Worm (Caenorhabditis elegans) whole organism, L3 larva: ENCODE measurements around the gene F35F11.2.

ENCODE experiments used
- R02D3.7 ChIP-seq: fragments of 150-350 bp; optimal IDR thresholded peaks from 2 replicates; lab custom pipeline; 2014; ENCODE audit warnings: missing biosample characterization, missing genetic modification characterization
- aly-2 ChIP-seq: fragments of 150-350 bp; optimal IDR thresholded peaks from 2 replicates; lab custom pipeline; 2014; ENCODE audit warnings: missing biosample characterization, missing genetic modification characterization
- ceh-16 ChIP-seq: sonication (generic microtip); optimal IDR thresholded peaks from 2 replicates; lab custom pipeline; 2017; ENCODE audit warnings: missing biosample characterization, missing genetic modification characterization
- ceh-28 ChIP-seq: fragments of 150-350 bp; optimal IDR thresholded peaks from 2 replicates; lab custom pipeline; 2014; ENCODE audit warnings: missing biosample characterization, missing genetic modification reagents, missing genetic modification characterization
- ceh-82 ChIP-seq: fragments of 150-350 bp; optimal IDR thresholded peaks from 2 replicates; lab custom pipeline; 2014; ENCODE audit warnings: missing biosample characterization, missing genetic modification characterization
- ceh-9 ChIP-seq: sonication (generic microtip); optimal IDR thresholded peaks from 2 replicates; lab custom pipeline; 2018; ENCODE audit warnings: missing biosample characterization, missing genetic modification characterization
- egl-27 ChIP-seq: sonication (generic microtip); optimal IDR thresholded peaks from 4 replicates; lab custom pipeline; 2017; ENCODE audit warnings: missing biosample characterization, missing genetic modification reagents, missing genetic modification characterization
- elt-1 ChIP-seq: fragments of 150-350 bp; optimal IDR thresholded peaks from 2 replicates; lab custom pipeline; 2014; ENCODE audit warnings: missing biosample characterization, missing genetic modification characterization
- elt-2 ChIP-seq: sonication (generic microtip); optimal IDR thresholded peaks from 2 replicates; lab custom pipeline; 2016; ENCODE audit warnings: missing genetic modification reagents, mild to moderate bottlenecking, missing genetic modification characterization, missing compliant biosample characterization
- elt-3 ChIP-seq, 3 experiments: fragments of 150-350 bp in 1 of 3; sonication (generic microtip) in 2 of 3; optimal IDR thresholded peaks; 2 replicates in 2 of 3; 4 replicates in 1 of 3; lab custom pipeline; 2014 to 2017; ENCODE audit warnings: missing biosample characterization in 3 of 3, missing genetic modification characterization in 3 of 3
- eor-1 ChIP-seq, 2 experiments: fragments of 150-350 bp; optimal IDR thresholded peaks; 2 replicates each; lab custom pipeline; 2014 to 2018; ENCODE audit warnings: missing biosample characterization in 2 of 2, missing genetic modification characterization in 2 of 2
- fos-1 ChIP-seq: fragments of 150-350 bp; optimal IDR thresholded peaks from 2 replicates; lab custom pipeline; 2014; ENCODE audit warnings: missing biosample characterization, missing genetic modification characterization
- hmg-11 ChIP-seq: sonication (generic microtip); optimal IDR thresholded peaks from 2 replicates; lab custom pipeline; 2016; ENCODE audit warnings: missing genetic modification characterization, missing compliant biosample characterization
- jun-1 ChIP-seq: fragments of 150-350 bp; optimal IDR thresholded peaks from 2 replicates; lab custom pipeline; 2014; ENCODE audit warnings: missing biosample characterization, missing genetic modification reagents, missing genetic modification characterization
- lin-15B ChIP-seq: fragments of 150-350 bp; optimal IDR thresholded peaks from 2 replicates; lab custom pipeline; 2014; ENCODE audit warnings: missing biosample characterization, missing genetic modification characterization
- lin-39 ChIP-seq: fragments of 150-350 bp; optimal IDR thresholded peaks from 2 replicates; lab custom pipeline; 2018; ENCODE audit warnings: missing biosample characterization, missing genetic modification reagents, missing genetic modification characterization
- lsy-12 ChIP-seq: sonication (generic microtip); optimal IDR thresholded peaks from 2 replicates; lab custom pipeline; 2016; ENCODE audit warnings: mild to moderate bottlenecking, missing genetic modification characterization, missing compliant biosample characterization
- mdl-1 ChIP-seq: fragments of 150-350 bp; optimal IDR thresholded peaks from 2 replicates; lab custom pipeline; 2014; ENCODE audit warnings: missing biosample characterization, missing genetic modification characterization
- mml-1 ChIP-seq: fragments of 150-350 bp; sonication (generic microtip); optimal IDR thresholded peaks from 3 replicates; lab custom pipeline; 2014; ENCODE audit warnings: missing biosample characterization, missing genetic modification characterization
- nhr-23 ChIP-seq: fragments of 150-350 bp; optimal IDR thresholded peaks from 2 replicates; lab custom pipeline; 2014; ENCODE audit warnings: missing biosample characterization, missing genetic modification reagents, missing genetic modification characterization
- nhr-237 ChIP-seq: fragments of 150-350 bp; optimal IDR thresholded peaks from 2 replicates; lab custom pipeline; 2014; ENCODE audit warnings: missing biosample characterization, missing genetic modification characterization
- nhr-25 ChIP-seq: sonication (generic microtip); optimal IDR thresholded peaks from 2 replicates; lab custom pipeline; 2017; ENCODE audit warnings: missing biosample characterization, missing genetic modification characterization
- nhr-28 ChIP-seq: fragments of 150-350 bp; optimal IDR thresholded peaks from 2 replicates; lab custom pipeline; 2014; ENCODE audit warnings: missing biosample characterization, missing genetic modification characterization
- nhr-43 ChIP-seq: sonication (generic microtip); optimal IDR thresholded peaks from 2 replicates; lab custom pipeline; 2016; ENCODE audit warnings: mild to moderate bottlenecking, missing genetic modification characterization, missing compliant biosample characterization; ENCODE audit not compliant: poor library complexity, severe bottlenecking
- nhr-76 ChIP-seq: fragments of 150-350 bp; sonication (generic microtip); optimal IDR thresholded peaks from 5 replicates; lab custom pipeline; 2014; ENCODE audit warnings: missing biosample characterization, missing genetic modification characterization
- pha-4 ChIP-seq: fragments of 150-350 bp; optimal IDR thresholded peaks from 2 replicates; lab custom pipeline; 2014; ENCODE audit warnings: missing biosample characterization, missing genetic modification reagents, missing genetic modification characterization
- pqm-1 ChIP-seq: fragments of 150-350 bp; optimal IDR thresholded peaks from 2 replicates; lab custom pipeline; 2017; ENCODE audit warnings: missing biosample characterization, missing genetic modification characterization, inconsistent platforms
- sea-2 ChIP-seq: fragments of 150-350 bp; sonication (generic microtip); optimal IDR thresholded peaks from 4 replicates; lab custom pipeline; 2014; ENCODE audit warnings: missing biosample characterization, missing genetic modification reagents, missing genetic modification characterization
- skn-1 ChIP-seq: fragments of 150-350 bp; optimal IDR thresholded peaks from 2 replicates; lab custom pipeline; 2014; ENCODE audit warnings: missing biosample characterization, missing genetic modification characterization
- snpc-4 ChIP-seq: fragments of 150-350 bp; optimal IDR thresholded peaks from 2 replicates; lab custom pipeline; 2014; ENCODE audit warnings: missing biosample characterization, missing genetic modification characterization
- tbx-2 ChIP-seq: sonication (generic microtip); optimal IDR thresholded peaks from 2 replicates; lab custom pipeline; 2016; ENCODE audit warnings: mild to moderate bottlenecking, missing genetic modification characterization, missing compliant biosample characterization
- unc-39 ChIP-seq: sonication (generic microtip); optimal IDR thresholded peaks from 4 replicates; lab custom pipeline; 2017; ENCODE audit warnings: missing biosample characterization, missing genetic modification characterization
- unc-62 ChIP-seq: fragments of 150-350 bp; sonication (generic microtip); optimal IDR thresholded peaks from 4 replicates; lab custom pipeline; 2014; ENCODE audit warnings: missing biosample characterization, missing genetic modification reagents, missing genetic modification characterization

F35F11.2 gene

DNA sequence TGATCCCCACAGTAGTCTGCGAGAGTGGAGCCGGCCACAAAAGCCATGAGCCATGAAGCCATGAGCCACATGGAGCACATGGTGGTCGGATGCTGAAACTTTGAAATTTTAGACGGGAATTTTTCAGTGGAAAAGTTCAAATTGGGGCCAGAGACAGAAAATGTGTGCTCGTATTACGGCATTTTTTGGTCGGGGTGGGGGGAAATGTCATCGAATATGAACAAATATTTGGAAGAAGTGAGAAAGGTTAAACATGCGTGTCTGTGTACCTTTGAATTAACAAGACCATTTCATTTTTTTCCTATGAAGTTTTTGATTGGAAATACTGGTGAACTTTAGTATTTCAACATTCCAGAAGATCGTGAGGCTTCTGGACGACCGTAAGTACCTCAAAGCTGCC is 11.5 kb downstream of the F35F11.2 start, which contains the start of gene wrt-5:
Gene wrt-5 (minus strand): TSS at position 101 of the 400 bp plus-strand sequence.
- TF ChIP-seq elt-3 (tag; optimal IDR thresholded peaks at IDR 0.05; lab: Kevin White, UChicago): no peak
- peak; percentile 7 for TF ChIP-seq pha-4 (tag; lab: Kevin White, UChicago)
- TF ChIP-seq aly-2: no peak

DNA sequence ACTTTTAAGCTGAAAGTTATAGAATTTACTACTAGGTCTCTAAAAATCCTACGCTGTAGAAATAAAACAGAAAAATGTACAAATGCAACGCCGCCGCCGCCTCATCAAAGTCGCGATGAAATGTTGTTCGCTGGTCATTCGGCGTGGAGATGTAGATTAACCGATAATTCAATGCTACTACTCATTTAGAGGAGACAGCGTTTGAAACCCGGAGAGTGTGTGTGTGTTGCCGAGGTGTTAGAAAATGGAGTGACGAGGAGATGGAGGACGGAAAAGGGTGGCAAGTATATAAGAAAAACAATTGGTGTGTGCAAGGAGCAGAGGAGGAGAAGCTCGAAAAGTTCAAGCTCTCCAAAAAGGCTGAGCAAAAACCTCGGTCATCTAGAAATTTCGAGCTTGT is 12.2 kb downstream of the F35F11.2 start:
- TF ChIP-seq sea-2: no peak
- no peak for TF ChIP-seq nhr-28 (tag; lab: Kevin White, UChicago)
- TF ChIP-seq nhr-237 (tag; lab: Kevin White, UChicago): no peak
- TF ChIP-seq pha-4 (tag; lab: Kevin White, UChicago): no peak
- no peak for TF ChIP-seq elt-1 (tag; lab: Kevin White, UChicago)
- TF ChIP-seq nhr-23 (tag; lab: Kevin White, UChicago): no peak
- TF ChIP-seq hmg-11 (tag; lab: Kevin White, UChicago): no peak
- TF ChIP-seq jun-1 (tag; lab: Kevin White, UChicago): no peak
- TF ChIP-seq mdl-1: no peak
- no peak for TF ChIP-seq pqm-1 (tag; lab: Kevin White, UChicago)
- TF ChIP-seq lin-15B (tag; lab: Kevin White, UChicago): no peak
- TF ChIP-seq unc-39 (tag; lab: Kevin White, UChicago): no peak
- TF ChIP-seq nhr-43: no peak
- no peak for TF ChIP-seq ceh-9 (tag; lab: Kevin White, UChicago)

DNA sequence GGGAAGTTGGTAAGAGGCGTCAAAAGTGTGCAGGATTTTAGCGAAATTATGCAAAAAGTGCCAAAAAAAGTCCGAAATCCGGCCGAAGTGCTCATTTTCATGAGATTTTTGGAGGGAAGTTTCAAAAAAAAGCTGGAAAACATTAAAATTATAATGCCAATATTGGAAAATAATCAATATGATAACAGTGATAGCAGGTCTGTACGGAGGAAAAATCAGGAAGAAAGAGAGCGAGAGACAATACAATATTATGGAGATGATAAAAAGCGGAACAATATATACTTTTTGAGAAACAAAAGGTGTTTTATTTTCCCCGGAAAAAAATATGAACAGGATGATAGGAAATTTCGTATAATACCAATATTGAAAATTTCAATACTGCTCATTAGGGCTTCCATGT is 13.3 kb downstream of the F35F11.2 start:
- TF ChIP-seq fos-1 (no peak), elt-2 (tag; lab: Kevin White, UChicago) (peak; percentile 51), sea-2 (no peak), ceh-28 (tag; lab: Kevin White, UChicago) (no peak), unc-62 (GFP tag; lab: Kevin White, UChicago) (no peak)

DNA sequence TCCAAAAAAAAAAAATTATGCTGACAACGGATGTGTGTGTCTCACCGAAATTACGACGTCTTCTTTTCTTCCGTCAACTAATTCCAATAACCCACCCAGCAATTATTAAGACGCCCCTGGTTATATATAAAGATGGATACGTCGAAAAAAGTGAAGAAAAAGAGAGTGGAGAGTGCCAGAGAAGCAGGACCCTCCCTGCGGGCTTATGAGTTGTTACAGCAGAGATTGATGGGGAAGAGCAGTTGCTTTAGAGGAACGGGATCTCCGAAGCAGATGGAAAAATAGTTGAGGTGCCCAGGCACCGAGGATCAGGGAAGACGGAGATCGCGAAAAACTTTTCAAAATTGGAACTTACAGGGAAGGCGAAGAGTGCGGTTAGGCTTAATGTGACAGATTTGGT is 15.2 kb downstream of the F35F11.2 start:
- TF ChIP-seq ceh-9 (tag; lab: Kevin White, UChicago) (no peak), eor-1 (tag; optimal IDR thresholded peaks at IDR 0.05; lab: Kevin White, UChicago) (no peak), lsy-12 (tag; lab: Kevin White, UChicago) (no peak), jun-1 (tag; lab: Kevin White, UChicago) (no peak), hmg-11 (tag; lab: Kevin White, UChicago) (no peak), nhr-43 (no peak), snpc-4 (tag; lab: Kevin White, UChicago) (no peak), ceh-28 (tag; lab: Kevin White, UChicago) (no peak), nhr-76 (tag; lab: Kevin White, UChicago) (no peak), skn-1 (tag; lab: Kevin White, UChicago) (no peak), ceh-82 (no peak), nhr-23 (tag; lab: Kevin White, UChicago) (no peak), nhr-25 (no peak), ceh-16 (tag; lab: Kevin White, UChicago) (no peak), nhr-237 (tag; lab: Kevin White, UChicago) (no peak), R02D3.7 (tag; lab: Kevin White, UChicago) (no peak), lin-15B (tag; lab: Kevin White, UChicago) (no peak)
- TF ChIP-seq, all 47 proteins: peak for 0

DNA sequence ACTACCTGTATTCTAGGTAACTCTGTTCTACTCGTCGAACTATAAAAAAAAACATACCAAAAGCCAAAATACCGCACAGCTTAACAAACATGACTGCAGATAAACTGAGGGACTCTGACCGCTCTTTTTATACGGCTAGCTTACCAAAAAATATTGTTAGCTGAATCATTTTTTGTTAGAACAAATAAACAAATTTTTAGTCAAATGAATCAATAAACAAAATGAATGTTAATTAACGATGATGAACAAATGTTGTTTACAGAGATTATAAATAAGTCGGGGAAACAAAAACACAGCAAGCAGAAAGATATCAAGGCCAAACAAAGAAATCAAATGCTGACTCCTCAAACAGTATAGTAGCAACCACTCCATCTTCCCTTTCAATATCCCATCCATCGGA is 23.5 kb downstream of the F35F11.2 start, which contains the start of gene ilys-6:
Gene ilys-6 (minus strand): TSS at position 101 of the 400 bp plus-strand sequence.
- TF ChIP-seq egl-27 (tag; lab: Kevin White, UChicago) (no peak), hmg-11 (tag; lab: Kevin White, UChicago) (no peak), ceh-16 (tag; lab: Kevin White, UChicago) (no peak)

DNA sequence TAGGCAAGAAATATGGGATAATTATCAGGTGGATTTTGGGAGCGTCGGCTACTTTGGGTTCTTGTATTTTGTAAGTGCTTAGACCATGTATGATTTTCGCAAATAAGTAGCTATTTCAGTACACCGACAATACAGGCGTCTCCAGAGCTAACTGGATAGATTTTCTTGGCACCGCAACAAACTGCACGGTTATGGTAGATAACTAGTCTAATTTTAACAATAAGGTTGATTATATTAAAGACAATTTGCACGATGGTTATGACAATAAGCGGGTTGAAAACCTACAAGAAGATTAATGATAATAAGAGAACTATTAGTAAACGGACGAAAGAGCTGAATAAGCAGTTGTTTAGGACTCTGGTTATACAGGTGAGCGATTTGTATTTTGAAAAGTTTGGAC is 27.3 kb downstream of the F35F11.2 start:
- no peak for TF ChIP-seq tbx-2 (tag; lab: Kevin White, UChicago)
- TF ChIP-seq lin-39 (tag; lab: Kevin White, UChicago): no peak
- TF ChIP-seq elt-3 (tag; optimal IDR thresholded peaks at IDR 0.05; lab: Kevin White, UChicago): no peak
- TF ChIP-seq eor-1 (tag; optimal IDR thresholded peaks at IDR 0.05; lab: Kevin White, UChicago): no peak
- TF ChIP-seq skn-1 (tag; lab: Kevin White, UChicago): no peak
- no peak for TF ChIP-seq mml-1
